Fruit fly (Drosophila melanogaster): ENCODE measurements around the gene CG33689.

CG33689 gene

dm6 chr3L:16199929-16200328 lies at the start of gene CG33689:
TSS of gene CG33689 (plus strand) at chr3L:16200229.
- TF ChIP-seq CG8478 (optimal IDR thresholded peaks at IDR 0.05) (no peak), CTCF (optimal IDR thresholded peaks at IDR 0.05) (no peak)

dm6 chr3L:16150850-16151515 lies 49.0 kb upstream of the CG33689 start:
- TF ChIP-seq CG8478 (optimal IDR thresholded peaks at IDR 0.05) (no peak), CTCF (optimal IDR thresholded peaks at IDR 0.05) (no peak)

dm6 chr3L:16151742-16152141 lies 48.3 kb upstream of the CG33689 start:
- TF ChIP-seq CTCF (optimal IDR thresholded peaks at IDR 0.05) (no peak), CG8478 (optimal IDR thresholded peaks at IDR 0.05) (no peak)

dm6 chr3L:16153089-16153488 lies 46.9 kb upstream of the CG33689 start:
- TF ChIP-seq CG8478 (optimal IDR thresholded peaks at IDR 0.05) (no peak), CTCF (optimal IDR thresholded peaks at IDR 0.05) (no peak)

dm6 chr3L:16153650-16154049 lies 46.4 kb upstream of the CG33689 start:
- TF ChIP-seq CTCF (optimal IDR thresholded peaks at IDR 0.05): no peak
- TF ChIP-seq CG8478 (optimal IDR thresholded peaks at IDR 0.05): no peak

- TF ChIP-seq CTCF (optimal IDR thresholded peaks at IDR 0.05) (no peak), CG8478 (optimal IDR thresholded peaks at IDR 0.05) (no peak)
These were observed 44.5 kb upstream of the CG33689 start for dm6 chr3L:16155547-16155946.

- TF ChIP-seq CG8478 (optimal IDR thresholded peaks at IDR 0.05) (no peak), CTCF (optimal IDR thresholded peaks at IDR 0.05) (no peak)
These were observed 43.2 kb upstream of the CG33689 start for dm6 chr3L:16156788-16157208.

dm6 chr3L:16157251-16158190 lies 42.5 kb upstream of the CG33689 start:
- no peak for TF ChIP-seq CTCF (optimal IDR thresholded peaks at IDR 0.05)
- no peak for TF ChIP-seq CG8478 (optimal IDR thresholded peaks at IDR 0.05)

- TF ChIP-seq CG8478 (optimal IDR thresholded peaks at IDR 0.05): no peak
- no peak for TF ChIP-seq CTCF (optimal IDR thresholded peaks at IDR 0.05)
These were observed 41.7 kb upstream of the CG33689 start for dm6 chr3L:16158322-16158721.

- no peak for TF ChIP-seq CG8478 (optimal IDR thresholded peaks at IDR 0.05)
- TF ChIP-seq CTCF (optimal IDR thresholded peaks at IDR 0.05): no peak
These were observed 40.6 kb upstream of the CG33689 start for dm6 chr3L:16159161-16160072.

- no peak for TF ChIP-seq CG8478 (optimal IDR thresholded peaks at IDR 0.05)
- TF ChIP-seq CTCF (optimal IDR thresholded peaks at IDR 0.05): no peak
These were observed 40.0 kb upstream of the CG33689 start for dm6 chr3L:16160073-16160398.

- TF ChIP-seq CG8478 (optimal IDR thresholded peaks at IDR 0.05): no peak
- no peak for TF ChIP-seq CTCF (optimal IDR thresholded peaks at IDR 0.05)
These were observed 39.5 kb upstream of the CG33689 start for dm6 chr3L:16160420-16161069.

dm6 chr3L:16161131-16161530 lies 38.9 kb upstream of the CG33689 start:
- no peak for TF ChIP-seq CTCF (optimal IDR thresholded peaks at IDR 0.05)
- TF ChIP-seq CG8478 (optimal IDR thresholded peaks at IDR 0.05): no peak

dm6 chr3L:16161847-16162556 lies 38.0 kb upstream of the CG33689 start:
- TF ChIP-seq CTCF (optimal IDR thresholded peaks at IDR 0.05): no peak
- no peak for TF ChIP-seq CG8478 (optimal IDR thresholded peaks at IDR 0.05)

All from S2 (cell line).